Worm (Caenorhabditis elegans): ENCODE measurements around the gene ceh-14.

DNA sequence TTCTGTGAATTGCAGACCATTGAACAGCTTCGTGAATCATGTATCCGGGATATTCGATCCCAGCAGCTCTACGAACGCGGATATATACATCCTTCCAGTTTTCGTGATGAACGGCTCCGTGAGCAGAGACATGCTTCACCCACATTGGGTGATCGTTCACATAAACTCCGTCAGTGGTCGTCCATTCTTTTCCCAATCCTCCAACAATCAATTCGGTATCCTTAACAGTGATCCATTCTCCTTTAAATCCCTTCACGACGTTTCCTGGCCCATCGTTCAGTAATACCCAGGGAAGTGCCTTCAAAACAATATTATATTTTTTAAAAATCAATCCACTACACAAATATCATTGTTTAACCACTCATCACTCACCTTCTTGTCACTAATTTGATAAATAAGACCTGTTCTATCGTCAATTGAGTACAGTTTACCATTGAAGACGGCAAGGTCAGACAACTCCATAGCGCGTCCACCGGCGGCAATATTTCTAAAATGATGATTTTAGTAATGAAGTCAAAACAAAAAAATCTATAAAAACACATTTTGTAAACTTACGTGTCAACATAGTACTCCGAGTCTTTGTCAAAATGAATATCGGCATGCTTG lies 36.3 kb upstream of the ceh-14 start:
- no peak for TF ChIP-seq tab-1 (GFP tag; IDR thresholded peaks at IDR 0.05)
- TF ChIP-seq T22C8.4 (GFP tag; IDR thresholded peaks at IDR 0.05) = no peak
- TF ChIP-seq klf-2 (GFP tag; conservative IDR thresholded peaks at IDR 0.05) = no peak
- no peak for TF ChIP-seq ztf-29 (GFP tag; IDR thresholded peaks at IDR 0.05)
- no peak for TF ChIP-seq ref-1 (GFP tag; conservative IDR thresholded peaks at IDR 0.05)
- no peak for TF ChIP-seq flt-1 (GFP tag; IDR thresholded peaks at IDR 0.05)
- TF ChIP-seq ztf-23 (GFP tag; IDR thresholded peaks at IDR 0.05) = no peak
- no peak for TF ChIP-seq cog-1 (tag; optimal IDR thresholded peaks at IDR 0.05)

All from whole organism, midembryonic.